Fruit fly (Drosophila melanogaster): Measurements from ENCODE around the gene Nuf2.
A peak's percentile ranks its signal among the peaks of the same experiment; 100 is the strongest.

DNA sequence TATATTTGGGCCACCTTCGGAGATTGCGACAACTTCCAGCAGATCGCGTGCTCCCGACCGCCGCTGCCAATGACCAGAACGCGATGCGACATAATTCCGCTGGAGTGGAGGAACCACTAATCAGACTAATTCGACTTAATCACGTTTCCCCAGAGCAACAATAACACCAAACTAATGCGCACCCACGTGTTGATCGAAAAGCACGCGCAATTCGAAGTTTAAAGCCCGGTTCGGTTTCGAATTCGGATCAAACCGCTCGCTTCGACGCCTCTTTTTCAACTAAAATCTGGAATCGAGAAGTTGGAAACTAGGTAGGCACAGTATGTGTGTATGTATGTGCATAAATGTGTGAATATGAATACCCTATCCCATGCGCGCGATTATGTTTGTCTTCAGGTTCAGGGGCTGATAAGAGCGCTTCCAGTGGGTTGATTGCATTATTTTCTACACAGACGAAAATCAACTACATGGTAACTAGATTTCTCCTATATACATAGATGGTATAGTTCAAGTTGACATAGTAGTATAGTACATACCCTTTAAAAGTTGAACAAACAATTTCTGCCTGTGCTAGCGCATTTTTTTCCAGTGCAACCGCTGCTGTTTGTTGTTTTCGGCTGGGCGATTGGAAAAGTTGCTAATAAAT is 41.9 kb downstream of the Nuf2 start, which contains the start of gene Gart:
- TF ChIP-seq CG8159 (tag; optimal IDR thresholded peaks at IDR 0.05) = no peak
- peak; percentile 81 for TF ChIP-seq Snoo (tag; optimal IDR thresholded peaks at IDR 0.05)
- TF ChIP-seq CG15710 (tag; optimal IDR thresholded peaks at IDR 0.05) = peak; percentile 44
- TF ChIP-seq CG12605 (GFP tag; IDR thresholded peaks at IDR 0.05) = peak; percentile 56
- TF ChIP-seq Pif1B (GFP tag; optimal IDR thresholded peaks at IDR 0.05) = peak; percentile 72

All from whole organism, pupa.